Worm (Caenorhabditis elegans): ENCODE results near the gene F31F6.1.

DNA sequence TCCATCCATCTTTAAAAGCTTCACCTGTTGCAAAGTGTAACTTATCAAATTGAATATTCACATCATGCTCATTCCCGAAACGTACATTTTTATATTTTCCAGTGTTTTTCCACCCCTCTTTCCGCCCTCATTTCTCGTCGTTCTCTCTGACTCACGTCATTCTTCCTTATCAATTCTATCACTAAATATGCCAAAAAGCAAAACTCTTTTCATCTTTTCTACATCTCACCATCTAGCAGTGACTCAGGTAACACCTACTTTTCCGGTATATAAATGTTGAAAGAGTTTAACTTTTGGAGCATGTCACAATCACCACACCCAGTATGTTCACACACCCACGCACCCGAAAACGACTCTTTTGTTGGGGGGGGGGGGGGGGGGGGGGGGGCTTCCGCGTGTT is 23.6 kb downstream of the F31F6.1 start:
- TF ChIP-seq flt-1 (GFP tag; IDR thresholded peaks at IDR 0.05) (no peak), scrt-1 (GFP tag; IDR thresholded peaks at IDR 0.05) (no peak), tra-4 (tag; optimal IDR thresholded peaks at IDR 0.05) (no peak), tbx-37 (GFP tag; conservative IDR thresholded peaks at IDR 0.05) (no peak), hnd-1 (tag; optimal IDR thresholded peaks at IDR 0.05) (no peak), pes-1 (GFP tag; IDR thresholded peaks at IDR 0.05) (no peak), ama-1 (optimal IDR thresholded peaks at IDR 0.05) (no peak), aly-1 (tag; optimal IDR thresholded peaks at IDR 0.05) (no peak), ets-7 (tag; optimal IDR thresholded peaks at IDR 0.05) (no peak), tbx-11 (GFP tag; IDR thresholded peaks at IDR 0.05) (no peak), hmg-4 (GFP tag; optimal IDR thresholded peaks at IDR 0.05) (no peak), ceh-36 (tag; optimal IDR thresholded peaks at IDR 0.05) (no peak), sea-1 (GFP tag; conservative IDR thresholded peaks at IDR 0.05) (no peak), hmbx-1 (tag; optimal IDR thresholded peaks at IDR 0.05) (no peak)
